Fruit fly (Drosophila melanogaster): Measurements from ENCODE around the gene Obp83b.

The Obp83b gene

DNA sequence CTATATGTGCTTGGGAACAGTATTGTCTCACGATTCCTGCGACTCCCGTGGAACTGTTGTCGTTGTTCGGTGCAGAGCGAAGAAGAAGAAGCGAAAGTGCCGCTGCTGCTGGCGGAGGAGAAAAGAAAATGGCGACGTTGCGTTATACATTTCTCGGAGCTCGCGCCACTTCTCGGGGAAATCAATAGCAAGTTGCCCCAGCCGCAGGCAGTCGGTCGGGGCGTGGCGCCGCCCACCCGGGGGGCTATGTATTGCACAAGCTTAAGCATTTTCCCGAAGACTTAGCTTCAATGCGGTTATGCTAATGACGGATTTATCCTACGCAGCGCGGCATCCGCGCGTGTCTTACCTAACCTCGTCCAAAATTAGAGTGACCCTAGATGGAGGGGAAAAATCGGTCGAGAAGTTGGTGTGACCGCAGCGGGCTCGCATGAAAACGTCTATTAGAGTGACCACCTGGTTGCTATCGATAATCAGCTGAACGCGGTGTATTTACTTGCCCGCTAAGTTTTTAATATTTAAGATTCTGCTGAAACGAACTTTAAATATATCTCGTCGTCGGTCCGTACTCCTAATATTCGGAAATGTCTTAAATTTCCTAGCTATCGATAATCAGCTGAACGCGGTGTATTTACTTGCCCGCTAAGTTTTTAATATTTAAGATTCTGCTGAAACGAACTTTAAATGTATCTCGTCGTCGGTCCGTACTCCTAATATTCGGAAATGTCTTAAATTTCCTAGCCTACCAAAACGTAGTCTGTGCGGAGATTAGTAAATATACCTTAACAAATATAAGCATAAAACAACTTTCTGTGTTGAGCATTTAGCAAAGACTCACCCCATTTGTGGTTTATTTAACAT, 31.8 kb upstream of the Obp83b start, which contains the start of gene Rm62 (continued):
- TF ChIP-seq CG6163 (GFP tag; IDR thresholded peaks at IDR 0.05) = 0 out of 3 replicates have a peak, but pooled peaks have one; percentile 27
- TF ChIP-seq CG1621 (tag; optimal IDR thresholded peaks at IDR 0.05) = peak; percentile 13
- TF ChIP-seq Ets96B (tag; optimal IDR thresholded peaks at IDR 0.05) = peak; percentile 23
- TF ChIP-seq topi (GFP tag; optimal IDR thresholded peaks at IDR 0.05) = no peak
- peak; percentile 12; the same call in 1 of the 3 replicates for TF ChIP-seq eg (GFP tag; IDR thresholded peaks at IDR 0.05)
- TF ChIP-seq Eip93F (GFP tag; optimal IDR thresholded peaks at IDR 0.05) = no peak
- no peak for TF ChIP-seq CG6276 (GFP tag; optimal IDR thresholded peaks at IDR 0.05)
- TF ChIP-seq lz (GFP tag; optimal IDR thresholded peaks at IDR 0.05) = no peak
- peak; percentile 25 for TF ChIP-seq esn (GFP tag; optimal IDR thresholded peaks at IDR 0.05)
- no peak for TF ChIP-seq achi (GFP tag; optimal IDR thresholded peaks at IDR 0.05)
- no peak for TF ChIP-seq CG3919 (GFP tag; optimal IDR thresholded peaks at IDR 0.05)
- no peak for TF ChIP-seq Hr39 (GFP tag; optimal IDR thresholded peaks at IDR 0.05)
- TF ChIP-seq CG7368 (GFP tag; optimal IDR thresholded peaks at IDR 0.05) = no peak
- TF ChIP-seq CG34406 (GFP tag; optimal IDR thresholded peaks at IDR 0.05) = no peak
- no peak for TF ChIP-seq Blimp-1 (GFP tag; optimal IDR thresholded peaks at IDR 0.05)
- peak; percentile 32 for TF ChIP-seq CG9139 (GFP tag; optimal IDR thresholded peaks at IDR 0.05)
- TF ChIP-seq CG11762 (GFP tag; optimal IDR thresholded peaks at IDR 0.05; ENCODE audit: insufficient read depth) = no peak
- no peak for TF ChIP-seq cyc (GFP tag; optimal IDR thresholded peaks at IDR 0.05)
- TF ChIP-seq vri (GFP tag; optimal IDR thresholded peaks at IDR 0.05) = peak; percentile 43
- TF ChIP-seq Sox15 (GFP tag; optimal IDR thresholded peaks at IDR 0.05) = no peak
- TF ChIP-seq CG6792 (GFP tag; optimal IDR thresholded peaks at IDR 0.05) = no peak
- TF ChIP-seq Ets21C (GFP tag; optimal IDR thresholded peaks at IDR 0.05) = no peak
- no peak for TF ChIP-seq fkh (GFP tag; optimal IDR thresholded peaks at IDR 0.05)
- no peak for TF ChIP-seq fd85E (GFP tag; optimal IDR thresholded peaks at IDR 0.05)
- no peak for TF ChIP-seq CG11902 (GFP tag; optimal IDR thresholded peaks at IDR 0.05)
- TF ChIP-seq pdm3 (GFP tag; optimal IDR thresholded peaks at IDR 0.05) = no peak
- peak; percentile 88 for TF ChIP-seq Eip78C (GFP tag)
- no peak for TF ChIP-seq Smox (GFP tag; optimal IDR thresholded peaks at IDR 0.05)

DNA sequence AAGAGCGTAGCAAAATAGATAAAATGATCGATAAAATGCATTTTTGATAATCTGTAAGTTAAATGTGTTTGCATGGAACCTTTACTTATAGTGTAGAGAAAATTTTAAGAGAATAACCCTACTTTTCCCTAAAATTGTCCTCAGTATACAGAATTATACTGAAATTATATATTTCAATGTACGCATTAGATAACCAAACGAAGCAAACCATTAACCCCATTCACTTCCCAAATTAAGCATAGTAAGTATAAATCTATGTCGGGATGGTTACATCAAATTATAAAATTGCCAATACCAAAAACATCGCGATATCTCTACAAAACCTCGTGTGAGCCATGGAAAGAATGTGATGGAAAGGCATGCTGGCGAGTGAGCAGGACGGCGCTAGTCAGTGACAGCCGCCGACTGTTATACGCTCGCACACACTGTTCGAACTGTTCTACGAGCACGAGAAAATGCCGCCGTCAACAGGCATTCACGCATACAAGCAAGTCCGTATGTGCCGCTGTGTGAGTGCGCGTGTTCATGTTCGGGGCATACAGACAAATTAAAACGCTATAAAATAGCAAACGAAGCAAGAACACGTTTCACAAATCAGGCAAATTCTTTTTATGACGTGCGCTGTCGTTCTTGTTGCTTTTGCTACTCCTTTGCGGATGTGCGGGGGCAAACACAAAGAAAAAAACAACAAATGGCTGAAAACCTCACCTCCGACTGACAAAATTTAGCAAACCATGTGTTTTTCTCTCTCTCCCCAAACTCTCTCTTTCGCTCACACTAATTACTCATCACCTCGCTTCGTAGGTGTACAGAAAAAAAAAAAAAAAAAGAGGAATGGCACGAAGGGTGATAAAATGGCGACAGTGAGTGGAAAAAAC, 30.7 kb upstream of the Obp83b start:
- TF ChIP-seq CG6808 (GFP tag; optimal IDR thresholded peaks at IDR 0.05) (peak; percentile 55), svp (GFP tag) (peak; percentile 63), Sox14 (GFP tag; optimal IDR thresholded peaks at IDR 0.05) (peak; percentile 65), pdm3 (GFP tag; optimal IDR thresholded peaks at IDR 0.05) (no peak), CG9139 (GFP tag; optimal IDR thresholded peaks at IDR 0.05) (no peak), CG11294 (GFP tag; IDR thresholded peaks at IDR 0.05) (no peak), CG1621 (tag; optimal IDR thresholded peaks at IDR 0.05) (peak; percentile 44), fkh (GFP tag; optimal IDR thresholded peaks at IDR 0.05) (peak; percentile 50), dsx (GFP tag; optimal IDR thresholded peaks at IDR 0.05; ENCODE audit: poor library complexity, severe bottlenecking) (peak; percentile 58), Hr39 (GFP tag; optimal IDR thresholded peaks at IDR 0.05) (no peak), Sox102F (GFP tag; optimal IDR thresholded peaks at IDR 0.05) (peak; percentile 41), CG10631 (GFP tag; optimal IDR thresholded peaks at IDR 0.05) (no peak), CG6792 (GFP tag; optimal IDR thresholded peaks at IDR 0.05) (no peak), Hr38 (GFP tag; optimal IDR thresholded peaks at IDR 0.05) (no peak), CG15336 (GFP tag; IDR thresholded peaks at IDR 0.05) (peak; percentile 20; the same call in 1 of the 2 replicates), CG3032 (tag; optimal IDR thresholded peaks at IDR 0.05) (no peak), acj6 (GFP tag; optimal IDR thresholded peaks at IDR 0.05) (no peak), cyc (GFP tag; optimal IDR thresholded peaks at IDR 0.05) (no peak), CG10669 (GFP tag; optimal IDR thresholded peaks at IDR 0.05) (peak; percentile 11), Eip75B (GFP tag; optimal IDR thresholded peaks at IDR 0.05) (peak; percentile 29), CG6276 (GFP tag; optimal IDR thresholded peaks at IDR 0.05) (peak; percentile 32), eg (GFP tag; IDR thresholded peaks at IDR 0.05) (no peak; the same call in 2 of the 3 replicates), fd85E (GFP tag; optimal IDR thresholded peaks at IDR 0.05) (no peak), CG16779 (tag; optimal IDR thresholded peaks at IDR 0.05) (peak; percentile 9), CG8632 (GFP tag; optimal IDR thresholded peaks at IDR 0.05) (no peak), dac (GFP tag; optimal IDR thresholded peaks at IDR 0.05) (no peak), Smox (GFP tag; optimal IDR thresholded peaks at IDR 0.05) (no peak), CG3919 (GFP tag; optimal IDR thresholded peaks at IDR 0.05) (no peak), Met (GFP tag; optimal IDR thresholded peaks at IDR 0.05) (no peak), CG11762 (GFP tag; optimal IDR thresholded peaks at IDR 0.05; ENCODE audit: insufficient read depth) (no peak), esn (GFP tag; optimal IDR thresholded peaks at IDR 0.05) (no peak), lz (GFP tag; optimal IDR thresholded peaks at IDR 0.05) (no peak)

Measured in whole organism, prepupa.